Fruit fly (Drosophila melanogaster) whole organism, embryonic: Measurements from ENCODE around the gene Pex3.

Source experiments
- Bdp1 ChIP-seq: fragments of 200-800 bp; sonication (Bioruptor generic); optimal IDR thresholded peaks from 3 replicates; lab custom pipeline; 2016; ENCODE audit warnings: missing biosample characterization, missing genetic modification characterization
- Blimp-1 ChIP-seq: fragments of 200-800 bp; sonication (Bioruptor generic); optimal IDR thresholded peaks from 3 replicates; lab custom pipeline; 2018; ENCODE audit warnings: missing biosample characterization, missing genetic modification characterization, mild to moderate bottlenecking, moderate library complexity, missing genetic modification reagents
- CG10959 ChIP-seq: fragments of 200-800 bp; sonication (Bioruptor generic); IDR thresholded peaks from 2 replicates; pipeline ENCODE4 v1.3.6; 2022; ENCODE audit warnings: missing biosample characterization, missing genetic modification characterization
- CG11695 ChIP-seq: fragments of 200-800 bp; sonication (Bioruptor generic); IDR thresholded peaks from 3 replicates; pipeline ENCODE4 v1.3.6; 2022; ENCODE audit warnings: missing biosample characterization, missing genetic modification characterization
- CG12236 ChIP-seq: fragments of 200-800 bp; sonication (Bioruptor generic); optimal IDR thresholded peaks from 2 replicates; lab custom pipeline; 2016; ENCODE audit warnings: missing biosample characterization, missing genetic modification characterization
- CG14441 ChIP-seq: fragments of 200-800 bp; sonication (Bioruptor generic); IDR thresholded peaks from 2 replicates; pipeline ENCODE4 v1.3.6; 2022; ENCODE audit warnings: missing biosample characterization, missing genetic modification characterization
- CG14860 ChIP-seq: fragments of 200-800 bp; sonication (Bioruptor generic); IDR thresholded peaks from 3 replicates; pipeline ENCODE4 v1.3.6; 2022; ENCODE audit warnings: missing biosample characterization, missing genetic modification characterization; ENCODE audit not compliant: partially characterized antibody
- CG16813 ChIP-seq: fragments of 200-800 bp; sonication (Bioruptor generic); IDR thresholded peaks from 3 replicates; pipeline ENCODE4 v1.3.6; 2022; ENCODE audit warnings: missing biosample characterization, missing genetic modification characterization; ENCODE audit not compliant: partially characterized antibody
- CG16863 ChIP-seq: fragments of 200-800 bp; sonication (Bioruptor generic); optimal IDR thresholded peaks from 3 replicates; lab custom pipeline; 2016; ENCODE audit warnings: missing biosample characterization, missing genetic modification characterization
- CG17359 ChIP-seq: fragments of 200-800 bp; sonication (Bioruptor generic); optimal IDR thresholded peaks from 3 replicates; lab custom pipeline; 2018; ENCODE audit warnings: missing biosample characterization, mild to moderate bottlenecking, missing genetic modification characterization, moderate library complexity
- CG17361 ChIP-seq: fragments of 200-800 bp; sonication (Bioruptor generic); IDR thresholded peaks from 3 replicates; pipeline ENCODE4 v1.3.6; 2022; ENCODE audit warnings: missing biosample characterization, missing genetic modification characterization
- CG1792 ChIP-seq: fragments of 200-800 bp; sonication (Bioruptor generic); optimal IDR thresholded peaks from 2 replicates; lab custom pipeline; 2016; ENCODE audit warnings: missing biosample characterization, missing genetic modification characterization
- CG18262 ChIP-seq: fragments of 200-800 bp; optimal IDR thresholded peaks from 3 replicates; lab custom pipeline; 2019; ENCODE audit warnings: missing biosample characterization, mild to moderate bottlenecking, missing genetic modification characterization, moderate library complexity
- CG18619 ChIP-seq: fragments of 200-800 bp; sonication (Bioruptor generic); optimal IDR thresholded peaks from 3 replicates; lab custom pipeline; 2017; ENCODE audit warnings: missing biosample characterization, mild to moderate bottlenecking, missing genetic modification characterization
- CG2120 ChIP-seq: fragments of 200-800 bp; sonication (Bioruptor generic); optimal IDR thresholded peaks from 3 replicates; lab custom pipeline; 2016; ENCODE audit warnings: missing biosample characterization, missing genetic modification characterization
- CG2199 ChIP-seq: fragments of 200-800 bp; sonication (Bioruptor generic); IDR thresholded peaks from 3 replicates; pipeline ENCODE4 v1.3.6; 2022; ENCODE audit warnings: missing biosample characterization, missing genetic modification characterization
- CG3281 ChIP-seq: fragments of 200-800 bp; sonication (Bioruptor generic); optimal IDR thresholded peaks from 3 replicates; lab custom pipeline; 2017; ENCODE audit warnings: missing biosample characterization, mild to moderate bottlenecking, missing genetic modification characterization
- CG33557 ChIP-seq: fragments of 200-800 bp; sonication (Bioruptor generic); optimal IDR thresholded peaks from 2 replicates; lab custom pipeline; 2019; ENCODE audit warnings: missing biosample characterization, mild to moderate bottlenecking, missing genetic modification characterization, moderate library complexity
- CG5245 ChIP-seq: fragments of 200-800 bp; sonication (Bioruptor generic); optimal IDR thresholded peaks from 3 replicates; lab custom pipeline; 2016; ENCODE audit warnings: missing biosample characterization, missing genetic modification characterization
- CG7745 ChIP-seq: fragments of 200-800 bp; sonication (Bioruptor generic); optimal IDR thresholded peaks from 2 replicates; lab custom pipeline; 2018; ENCODE audit warnings: missing biosample characterization, mild to moderate bottlenecking, missing genetic modification characterization, moderate library complexity
- CG7839 ChIP-seq: fragments of 200-800 bp; sonication (Bioruptor generic); optimal IDR thresholded peaks from 3 replicates; lab custom pipeline; 2018; ENCODE audit warnings: missing biosample characterization, mild to moderate bottlenecking, missing genetic modification characterization, moderate library complexity
- CG8089 ChIP-seq: fragments of 200-800 bp; sonication (Bioruptor generic); optimal IDR thresholded peaks from 3 replicates; lab custom pipeline; 2016; ENCODE audit warnings: missing biosample characterization, missing genetic modification characterization
- CG8281 ChIP-seq: fragments of 200-800 bp; sonication (Bioruptor generic); optimal IDR thresholded peaks from 2 replicates; lab custom pipeline; 2018; ENCODE audit warnings: missing biosample characterization, mild to moderate bottlenecking, missing genetic modification characterization, moderate library complexity
- CoRest ChIP-seq: fragments of 200-800 bp; sonication (Bioruptor generic); optimal IDR thresholded peaks from 3 replicates; lab custom pipeline; 2018; ENCODE audit warnings: missing biosample characterization, mild to moderate bottlenecking, missing genetic modification characterization, moderate library complexity
- Fer3 ChIP-seq: fragments of 200-800 bp; sonication (Bioruptor generic); optimal IDR thresholded peaks from 2 replicates; lab custom pipeline; 2018; ENCODE audit warnings: missing biosample characterization, mild to moderate bottlenecking, missing genetic modification characterization, moderate library complexity
- Jarid2 ChIP-seq: fragments of 200-800 bp; sonication (Bioruptor generic); optimal IDR thresholded peaks from 3 replicates; lab custom pipeline; 2017; ENCODE audit warnings: mild to moderate bottlenecking, missing biosample characterization, missing genetic modification reagents, missing genetic modification characterization
- Side ChIP-seq: fragments of 200-800 bp; sonication (Bioruptor generic); optimal IDR thresholded peaks from 2 replicates; lab custom pipeline; 2016; ENCODE audit warnings: missing biosample characterization, missing genetic modification characterization
- Sry-δ ChIP-seq: fragments of 200-800 bp; sonication (Bioruptor generic); optimal IDR thresholded peaks from 2 replicates; lab custom pipeline; 2016; ENCODE audit warnings: missing biosample characterization, missing genetic modification characterization
- Ssrp ChIP-seq: fragments of 200-800 bp; sonication (Bioruptor generic); optimal IDR thresholded peaks from 2 replicates; lab custom pipeline; 2018; ENCODE audit warnings: missing biosample characterization, mild to moderate bottlenecking, missing genetic modification characterization, moderate library complexity
- Stat92E ChIP-seq, 3 experiments: fragments of >200 bp in 2 of 3; fragments of 200-800 bp in 1 of 3; sonication (Bioruptor generic) in 1 of 3; optimal IDR thresholded peaks; 2 replicates each; lab custom pipeline; 2017 to 2019; ENCODE audit warnings: missing biosample characterization in 3 of 3, missing genetic modification characterization in 3 of 3, mild to moderate bottlenecking in 1 of 3, moderate library complexity in 1 of 3
- Trl ChIP-seq, 3 experiments: fragments of >200 bp in 2 of 3; fragments of 200-800 bp in 1 of 3; sonication (Bioruptor generic) in 1 of 3; optimal IDR thresholded peaks; 2 replicates in 1 of 3; 3 replicates in 2 of 3; lab custom pipeline; 2016 to 2017; ENCODE audit warnings: missing biosample characterization in 1 of 3, missing genetic modification characterization in 1 of 3
- amos ChIP-seq: fragments of 200-800 bp; sonication (Bioruptor generic); IDR thresholded peaks from 2 replicates; pipeline ENCODE4 v1.3.6; 2022; ENCODE audit warnings: missing biosample characterization, missing genetic modification characterization; ENCODE audit not compliant: partially characterized antibody
- bigmax ChIP-seq: fragments of 200-800 bp; sonication (Bioruptor generic); optimal IDR thresholded peaks from 2 replicates; lab custom pipeline; 2018; ENCODE audit warnings: missing biosample characterization, mild to moderate bottlenecking, missing genetic modification characterization
- br ChIP-seq: fragments of >200 bp; optimal IDR thresholded peaks from 2 replicates; lab custom pipeline; 2017
- chm ChIP-seq: fragments of 200-800 bp; sonication (Bioruptor generic); IDR thresholded peaks from 2 replicates; pipeline ENCODE4 v1.3.6; 2022; ENCODE audit warnings: missing biosample characterization, missing genetic modification characterization
- dmrt99B ChIP-seq: fragments of 200-800 bp; sonication (Bioruptor generic); optimal IDR thresholded peaks from 2 replicates; lab custom pipeline; 2018; ENCODE audit warnings: missing biosample characterization, mild to moderate bottlenecking, missing genetic modification characterization, moderate library complexity
- ems ChIP-seq: fragments of 200-800 bp; sonication (Bioruptor generic); optimal IDR thresholded peaks from 3 replicates; lab custom pipeline; 2016; ENCODE audit warnings: missing biosample characterization, missing genetic modification characterization
- fd64A ChIP-seq: fragments of 200-800 bp; sonication (Bioruptor generic); optimal IDR thresholded peaks from 3 replicates; lab custom pipeline; 2018; ENCODE audit warnings: missing biosample characterization, mild to moderate bottlenecking, missing genetic modification characterization
- fu2 ChIP-seq: fragments of 200-800 bp; sonication (Bioruptor generic); optimal IDR thresholded peaks from 2 replicates; lab custom pipeline; 2016; ENCODE audit warnings: missing biosample characterization, missing genetic modification characterization
- h ChIP-seq: fragments of >200 bp; optimal IDR thresholded peaks from 2 replicates; lab custom pipeline; 2017
- jumu ChIP-seq: fragments of 200-800 bp; sonication (Bioruptor generic); optimal IDR thresholded peaks from 3 replicates; lab custom pipeline; 2016; ENCODE audit warnings: missing biosample characterization, missing genetic modification characterization
- mld ChIP-seq: fragments of 200-800 bp; sonication (Bioruptor generic); IDR thresholded peaks from 3 replicates; pipeline ENCODE4 v1.3.6; 2022; ENCODE audit warnings: missing biosample characterization, missing genetic modification characterization; ENCODE audit not compliant: partially characterized antibody
- onecut ChIP-seq: fragments of 200-800 bp; sonication (Bioruptor generic); IDR thresholded peaks from 2 replicates; pipeline ENCODE4 v1.3.6; 2022; ENCODE audit warnings: missing biosample characterization, missing genetic modification characterization
- pzg ChIP-seq: fragments of 200-800 bp; sonication (Bioruptor generic); optimal IDR thresholded peaks from 3 replicates; lab custom pipeline; 2018; ENCODE audit warnings: missing biosample characterization, mild to moderate bottlenecking, missing genetic modification characterization, moderate library complexity
- sob ChIP-seq: fragments of 200-800 bp; sonication (Bioruptor generic); IDR thresholded peaks from 2 replicates; pipeline ENCODE4 v1.3.6; 2022; ENCODE audit warnings: missing biosample characterization, missing genetic modification characterization
- sqz ChIP-seq: fragments of 200-800 bp; sonication (Bioruptor generic); optimal IDR thresholded peaks from 3 replicates; lab custom pipeline; 2018; ENCODE audit warnings: missing biosample characterization, mild to moderate bottlenecking, missing genetic modification characterization
- trem ChIP-seq: fragments of 200-800 bp; optimal IDR thresholded peaks from 3 replicates; lab custom pipeline; 2019; ENCODE audit warnings: missing biosample characterization, mild to moderate bottlenecking, missing genetic modification characterization, moderate library complexity
- vfl ChIP-seq: fragments of 200-800 bp; sonication (Bioruptor generic); optimal IDR thresholded peaks from 2 replicates; lab custom pipeline; 2016; ENCODE audit warnings: missing biosample characterization, missing genetic modification characterization

Gene Pex3

dm6 chr3L:15136659-15137572 is 7.2 kb upstream of the Pex3 start, which contains the start of gene CG12316 (continued):
- TF ChIP-seq CG2199 (GFP tag; lab: Robert Waterston, UW): peak; percentile 82; the same call in 1 of the 3 replicates
- TF ChIP-seq Bdp1: peak; percentile 87
- peak; percentile 91 for TF ChIP-seq CG3281 (GFP tag; lab: Kevin White, UChicago)
- TF ChIP-seq CG14441: peak; percentile 70
- peak; percentile 86 for TF ChIP-seq CG10959
- peak; percentile 72 for TF ChIP-seq Jarid2 (GFP tag; lab: Kevin White, UChicago)
- peak; percentile 84 for TF ChIP-seq vfl (GFP tag; lab: Kevin White, UChicago)
- TF ChIP-seq jumu (GFP tag; lab: Kevin White, UChicago): peak; percentile 94
- peak; percentile 93 for TF ChIP-seq CoRest (tag; lab: Kevin White, UChicago)
- peak; percentile 77 for TF ChIP-seq CG8281
- TF ChIP-seq CG7745 (tag; lab: Kevin White, UChicago): peak; percentile 4
- peak; percentile 91 for TF ChIP-seq onecut (GFP tag; lab: Robert Waterston, UW)
- TF ChIP-seq CG16813: peak; percentile 80
- peak; percentile 84 for TF ChIP-seq CG1792 (GFP tag; lab: Kevin White, UChicago)
- TF ChIP-seq fd64A: peak; percentile 92
- TF ChIP-seq trem: peak; percentile 91
- TF ChIP-seq CG18262: peak; percentile 95
- peak; percentile 89 for TF ChIP-seq Fer3 (tag; lab: Kevin White, UChicago)
- TF ChIP-seq CG17361 (GFP tag; lab: Robert Waterston, UW): peak; percentile 92
- TF ChIP-seq h (lab: Kevin White, UChicago): no peak
- peak; percentile 45 for TF ChIP-seq pzg (GFP tag; lab: Kevin White, UChicago)
- peak; percentile 96 for TF ChIP-seq CG33557 (GFP tag; lab: Kevin White, UChicago)
- peak in 1 of 3 experiments; percentile 23 for TF ChIP-seq Stat92E (GFP tag; optimal IDR thresholded peaks at IDR 0.05; lab: Kevin White, UChicago)
- peak; percentile 92 for TF ChIP-seq CG7839 (tag; lab: Kevin White, UChicago)
- peak; percentile 47; the same call in 1 of the 3 replicates for TF ChIP-seq mld (GFP tag; lab: Robert Waterston, UW)
- peak; percentile 87 for TF ChIP-seq CG8089
- peak; percentile 84 for TF ChIP-seq Blimp-1
- peak; percentile 92 for TF ChIP-seq CG18619 (GFP tag; lab: Kevin White, UChicago)
- TF ChIP-seq Ssrp (tag; lab: Kevin White, UChicago): peak; percentile 88
- peak; percentile 82 for TF ChIP-seq sob (GFP tag; lab: Robert Waterston, UW)
- peak; percentile 95 for TF ChIP-seq ems (GFP tag; lab: Kevin White, UChicago)
- peak; percentile 72 for TF ChIP-seq CG12236 (GFP tag; lab: Kevin White, UChicago)
- peak; percentile 89 for TF ChIP-seq CG11695 (GFP tag; lab: Robert Waterston, UW)
- TF ChIP-seq br (lab: Kevin White, UChicago): no peak
- peak; percentile 91 for TF ChIP-seq dmrt99B (tag; lab: Kevin White, UChicago)
- peak; percentile 82 for TF ChIP-seq fu2 (GFP tag; lab: Kevin White, UChicago)
- TF ChIP-seq bigmax (GFP tag; lab: Kevin White, UChicago): peak; percentile 52
- TF ChIP-seq Sry-δ (GFP tag; lab: Kevin White, UChicago): peak; percentile 70
- TF ChIP-seq CG16863 (GFP tag; lab: Kevin White, UChicago): peak; percentile 91
- peak; percentile 85 for TF ChIP-seq CG5245 (GFP tag; lab: Kevin White, UChicago)
- peak; percentile 88 for TF ChIP-seq CG17359 (tag; lab: Kevin White, UChicago)
- TF ChIP-seq Trl (optimal IDR thresholded peaks at IDR 0.05; lab: Kevin White, UChicago): no peak
- peak; percentile 91 for TF ChIP-seq Trl (GFP tag; optimal IDR thresholded peaks at IDR 0.05; lab: Kevin White, UChicago)
- TF ChIP-seq amos: peak; percentile 76
- TF ChIP-seq Side (GFP tag; lab: Kevin White, UChicago): peak; percentile 93
- TF ChIP-seq chm (GFP tag; lab: Robert Waterston, UW): peak; percentile 91
- peak; percentile 62; the same call in 2 of the 3 replicates for TF ChIP-seq CG14860 (GFP tag; lab: Robert Waterston, UW)
- TF ChIP-seq sqz (GFP tag; lab: Kevin White, UChicago): peak; percentile 40
- peak; percentile 92 for TF ChIP-seq CG2120 (GFP tag; lab: Kevin White, UChicago)
